Fruit fly (Drosophila melanogaster) whole organism, prepupa: ENCODE data around the gene CG12885.

ENCODE experiments used
- CG10631 ChIP-seq: fragments of 200-800 bp; sonication (Bioruptor generic); optimal IDR thresholded peaks from 2 replicates; lab custom pipeline; 2016; ENCODE audit warnings: missing biosample characterization, missing genetic modification characterization
- CG10669 ChIP-seq: fragments of 200-800 bp; sonication (Bioruptor generic); optimal IDR thresholded peaks from 3 replicates; lab custom pipeline; 2018; ENCODE audit warnings: missing biosample characterization, mild to moderate bottlenecking, missing genetic modification characterization, moderate library complexity
- CG11294 ChIP-seq: fragments of 200-800 bp; sonication (Bioruptor generic); IDR thresholded peaks from 2 replicates; pipeline ENCODE4 v1.3.6; 2022; ENCODE audit warnings: missing biosample characterization, missing genetic modification characterization
- CG15336 ChIP-seq: fragments of 200-800 bp; sonication (Bioruptor generic); IDR thresholded peaks from 2 replicates; pipeline ENCODE4 v1.3.6; 2022; ENCODE audit warnings: missing biosample characterization, missing genetic modification characterization
- CG1621 ChIP-seq: fragments of 200-800 bp; sonication (Bioruptor generic); optimal IDR thresholded peaks from 3 replicates; lab custom pipeline; 2018; ENCODE audit warnings: missing biosample characterization, mild to moderate bottlenecking, missing genetic modification characterization
- CG16779 ChIP-seq: fragments of 200-800 bp; sonication (Bioruptor generic); optimal IDR thresholded peaks from 3 replicates; lab custom pipeline; 2017; ENCODE audit warnings: missing biosample characterization, mild to moderate bottlenecking, missing genetic modification characterization
- CG3032 ChIP-seq: fragments of 200-800 bp; optimal IDR thresholded peaks from 2 replicates; lab custom pipeline; 2019; ENCODE audit warnings: missing biosample characterization, mild to moderate bottlenecking, missing genetic modification characterization, moderate library complexity
- CG31627 ChIP-seq: fragments of 200-800 bp; sonication (Bioruptor generic); optimal IDR thresholded peaks from 3 replicates; lab custom pipeline; 2016; ENCODE audit warnings: missing biosample characterization, missing genetic modification characterization
- CG3919 ChIP-seq: fragments of 200-800 bp; sonication (Bioruptor generic); optimal IDR thresholded peaks from 3 replicates; lab custom pipeline; 2016; ENCODE audit warnings: missing biosample characterization, missing genetic modification characterization
- CG4318 ChIP-seq: fragments of 200-800 bp; sonication (Bioruptor generic); optimal IDR thresholded peaks from 3 replicates; lab custom pipeline; 2017; ENCODE audit warnings: missing biosample characterization, mild to moderate bottlenecking, missing genetic modification characterization
- CG6276 ChIP-seq: fragments of 200-800 bp; sonication (Bioruptor generic); optimal IDR thresholded peaks from 2 replicates; lab custom pipeline; 2017; ENCODE audit warnings: missing biosample characterization, mild to moderate bottlenecking, missing genetic modification characterization
- CG6792 ChIP-seq: fragments of 200-800 bp; sonication (Bioruptor generic); optimal IDR thresholded peaks from 3 replicates; lab custom pipeline; 2016; ENCODE audit warnings: missing biosample characterization, missing genetic modification characterization
- CG6854 ChIP-seq: fragments of 200-800 bp; sonication (Bioruptor generic); optimal IDR thresholded peaks from 2 replicates; lab custom pipeline; 2017; ENCODE audit warnings: missing biosample characterization, mild to moderate bottlenecking, missing genetic modification characterization
- CG8119 ChIP-seq: fragments of 200-800 bp; sonication (Bioruptor generic); IDR thresholded peaks from 3 replicates; pipeline ENCODE4 v1.3.6; 2022; ENCODE audit warnings: missing biosample characterization, missing genetic modification characterization
- CG8319 ChIP-seq: fragments of 200-800 bp; sonication (Bioruptor generic); optimal IDR thresholded peaks from 3 replicates; lab custom pipeline; 2016; ENCODE audit warnings: missing biosample characterization, missing genetic modification characterization
- CG8632 ChIP-seq: fragments of 200-800 bp; sonication (Bioruptor generic); optimal IDR thresholded peaks from 3 replicates; lab custom pipeline; 2016; ENCODE audit warnings: missing biosample characterization, missing genetic modification characterization
- CG9139 ChIP-seq: fragments of 200-800 bp; sonication (Bioruptor generic); optimal IDR thresholded peaks from 3 replicates; lab custom pipeline; 2017; ENCODE audit warnings: missing biosample characterization, mild to moderate bottlenecking, missing genetic modification characterization
- Eip75B ChIP-seq: fragments of 200-800 bp; sonication (Bioruptor generic); optimal IDR thresholded peaks from 3 replicates; lab custom pipeline; 2016; ENCODE audit warnings: missing biosample characterization, missing genetic modification characterization
- Eip78C ChIP-seq: fragments of 200-800 bp; sonication (Bioruptor generic); peaks from one replicate; lab custom pipeline; 2016; ENCODE audit warnings: missing biosample characterization, missing genetic modification characterization
- Ets96B ChIP-seq: fragments of 200-800 bp; optimal IDR thresholded peaks from 2 replicates; lab custom pipeline; 2019; ENCODE audit warnings: missing biosample characterization, mild to moderate bottlenecking, missing genetic modification characterization, moderate library complexity
- Hr4 ChIP-seq: fragments of 200-800 bp; sonication (Bioruptor generic); optimal IDR thresholded peaks from 3 replicates; lab custom pipeline; 2016; ENCODE audit warnings: missing biosample characterization, missing genetic modification characterization
- Lpt ChIP-seq: fragments of 200-800 bp; sonication (Bioruptor generic); optimal IDR thresholded peaks from 3 replicates; lab custom pipeline; 2016; ENCODE audit warnings: missing biosample characterization, missing genetic modification characterization
- Met ChIP-seq: fragments of 200-800 bp; sonication (Bioruptor generic); optimal IDR thresholded peaks from 3 replicates; lab custom pipeline; 2016; ENCODE audit warnings: missing biosample characterization, missing genetic modification characterization
- OdsH ChIP-seq: fragments of 200-800 bp; sonication (Bioruptor generic); optimal IDR thresholded peaks from 3 replicates; lab custom pipeline; 2016; ENCODE audit warnings: missing biosample characterization, missing genetic modification characterization
- Smox ChIP-seq: fragments of 200-800 bp; sonication (Bioruptor generic); optimal IDR thresholded peaks from 3 replicates; lab custom pipeline; 2016; ENCODE audit warnings: missing biosample characterization, missing genetic modification characterization
- Sox14 ChIP-seq: fragments of 200-800 bp; sonication (Bioruptor generic); optimal IDR thresholded peaks from 3 replicates; lab custom pipeline; 2016; ENCODE audit warnings: missing biosample characterization, missing genetic modification characterization
- Sox15 ChIP-seq: fragments of 200-800 bp; sonication (Bioruptor generic); optimal IDR thresholded peaks from 3 replicates; lab custom pipeline; 2016; ENCODE audit warnings: missing biosample characterization, missing genetic modification characterization
- acj6 ChIP-seq: fragments of 200-800 bp; sonication (Bioruptor generic); optimal IDR thresholded peaks from 3 replicates; lab custom pipeline; 2016; ENCODE audit warnings: missing biosample characterization, missing genetic modification characterization
- cyc ChIP-seq: fragments of 200-800 bp; sonication (Bioruptor generic); optimal IDR thresholded peaks from 3 replicates; lab custom pipeline; 2016; ENCODE audit warnings: missing biosample characterization, missing genetic modification characterization
- dac ChIP-seq: fragments of 200-800 bp; sonication (Bioruptor generic); optimal IDR thresholded peaks from 2 replicates; lab custom pipeline; 2017; ENCODE audit warnings: missing biosample characterization, mild to moderate bottlenecking, missing genetic modification characterization
- dsx ChIP-seq: fragments of 200-800 bp; optimal IDR thresholded peaks from 3 replicates; lab custom pipeline; 2019; ENCODE audit warnings: missing biosample characterization, mild to moderate bottlenecking, missing genetic modification characterization, moderate library complexity; ENCODE audit not compliant: poor library complexity, severe bottlenecking
- eg ChIP-seq: fragments of 200-800 bp; sonication (Bioruptor generic); IDR thresholded peaks from 3 replicates; pipeline ENCODE4 v1.3.6; 2022; ENCODE audit warnings: missing biosample characterization, missing genetic modification characterization
- fd59A ChIP-seq: fragments of 200-800 bp; sonication (Bioruptor generic); optimal IDR thresholded peaks from 2 replicates; lab custom pipeline; 2017; ENCODE audit warnings: missing biosample characterization, mild to moderate bottlenecking, missing genetic modification characterization, missing genetic modification reagents
- fd85E ChIP-seq: fragments of 200-800 bp; sonication (Bioruptor generic); optimal IDR thresholded peaks from 3 replicates; lab custom pipeline; 2016; ENCODE audit warnings: missing biosample characterization, missing genetic modification characterization
- fkh ChIP-seq: fragments of 200-800 bp; sonication (Bioruptor generic); optimal IDR thresholded peaks from 3 replicates; lab custom pipeline; 2017; ENCODE audit warnings: missing biosample characterization, mild to moderate bottlenecking, missing genetic modification characterization, moderate library complexity
- net ChIP-seq: fragments of 200-800 bp; sonication (Bioruptor generic); optimal IDR thresholded peaks from 3 replicates; lab custom pipeline; 2016; ENCODE audit warnings: missing biosample characterization, missing genetic modification characterization
- pdm3 ChIP-seq: fragments of 200-800 bp; sonication (Bioruptor generic); optimal IDR thresholded peaks from 3 replicates; lab custom pipeline; 2016; ENCODE audit warnings: missing biosample characterization, missing genetic modification characterization
- svp ChIP-seq: fragments of 200-800 bp; sonication (Bioruptor generic); peaks from one replicate; lab custom pipeline; 2016; ENCODE audit warnings: missing biosample characterization, missing genetic modification characterization
- topi ChIP-seq: fragments of 200-800 bp; sonication (Bioruptor generic); optimal IDR thresholded peaks from 3 replicates; lab custom pipeline; 2016; ENCODE audit warnings: missing biosample characterization, missing genetic modification characterization
- vri ChIP-seq: fragments of 200-800 bp; sonication (Bioruptor generic); optimal IDR thresholded peaks from 3 replicates; lab custom pipeline; 2016; ENCODE audit warnings: missing biosample characterization, mild to moderate bottlenecking, missing genetic modification characterization

The CG12885 gene

dm6 chr3R:27569706-27570105 is 49.0 kb downstream of the CG12885 start (continued):
- TF ChIP-seq net (GFP tag; lab: Kevin White, UChicago) (peak; percentile 89), OdsH (GFP tag; lab: Kevin White, UChicago) (no peak), cyc (GFP tag; lab: Kevin White, UChicago) (peak; percentile 96), topi (peak; percentile 95), fd85E (GFP tag; lab: Kevin White, UChicago) (peak; percentile 80), Ets96B (tag; lab: Kevin White, UChicago) (peak; percentile 81), CG6276 (GFP tag; lab: Kevin White, UChicago) (peak; percentile 94), CG16779 (tag; lab: Kevin White, UChicago) (peak; percentile 74), CG10669 (peak; percentile 82), Hr4 (GFP tag; lab: Kevin White, UChicago) (peak; percentile 96), Met (GFP tag; lab: Kevin White, UChicago) (peak; percentile 92), CG1621 (tag; lab: Kevin White, UChicago) (no peak), Smox (GFP tag; lab: Kevin White, UChicago) (no peak), vri (peak; percentile 69), CG10631 (GFP tag; lab: Kevin White, UChicago) (peak; percentile 77)

dm6 chr3R:27570692-27571091 is 50.0 kb downstream of the CG12885 start:
- no peak for TF ChIP-seq cyc (GFP tag; lab: Kevin White, UChicago)
- no peak for TF ChIP-seq Hr4 (GFP tag; lab: Kevin White, UChicago)
- no peak for TF ChIP-seq CG8319
- no peak for TF ChIP-seq OdsH (GFP tag; lab: Kevin White, UChicago)
- no peak for TF ChIP-seq dac (GFP tag; lab: Kevin White, UChicago)
- TF ChIP-seq Smox (GFP tag; lab: Kevin White, UChicago), result no peak

dm6 chr3R:27579422-27579821 is 58.8 kb downstream of the CG12885 start:
- TF ChIP-seq fd59A (GFP tag; lab: Kevin White, UChicago) (no peak), OdsH (GFP tag; lab: Kevin White, UChicago) (no peak), fkh (GFP tag; lab: Kevin White, UChicago) (peak; percentile 29)

- TF ChIP-seq CG3919 (GFP tag; lab: Kevin White, UChicago), result no peak
- TF ChIP-seq CG15336 (GFP tag; lab: Robert Waterston, UW), result no peak
- peak; percentile 31 for TF ChIP-seq vri
- TF ChIP-seq CG9139 (GFP tag; lab: Kevin White, UChicago), result no peak
- no peak for TF ChIP-seq CG8119 (GFP tag; lab: Robert Waterston, UW)
- no peak for TF ChIP-seq fd85E (GFP tag; lab: Kevin White, UChicago)
- TF ChIP-seq CG4318 (GFP tag; lab: Kevin White, UChicago), result no peak
- TF ChIP-seq CG8632, result no peak
- TF ChIP-seq CG10631 (GFP tag; lab: Kevin White, UChicago), result no peak
- no peak for TF ChIP-seq Eip75B
- TF ChIP-seq CG11294 (GFP tag; lab: Robert Waterston, UW), result no peak
- no peak for TF ChIP-seq CG31627 (GFP tag; lab: Kevin White, UChicago)
- TF ChIP-seq svp (GFP tag; lab: Kevin White, UChicago), result peak; percentile 72
- no peak for TF ChIP-seq Ets96B (tag; lab: Kevin White, UChicago)
- TF ChIP-seq CG3032, result no peak
- no peak for TF ChIP-seq Met (GFP tag; lab: Kevin White, UChicago)
- no peak for TF ChIP-seq pdm3 (GFP tag; lab: Kevin White, UChicago)
- peak; percentile 28 for TF ChIP-seq fkh (GFP tag; lab: Kevin White, UChicago)
- no peak for TF ChIP-seq Sox15
- no peak for TF ChIP-seq dsx (GFP tag; lab: Kevin White, UChicago)
- peak; percentile 27 for TF ChIP-seq CG6854
- TF ChIP-seq CG8319, result no peak
- no peak; the same call in 2 of the 3 replicates for TF ChIP-seq eg
- no peak for TF ChIP-seq Sox14 (GFP tag; lab: Kevin White, UChicago)
- TF ChIP-seq CG6792, result no peak
- TF ChIP-seq Smox (GFP tag; lab: Kevin White, UChicago), result no peak
- TF ChIP-seq acj6 (GFP tag; lab: Kevin White, UChicago), result no peak
- TF ChIP-seq Eip78C (GFP tag; lab: Kevin White, UChicago), result no peak
- TF ChIP-seq net (GFP tag; lab: Kevin White, UChicago), result no peak
- TF ChIP-seq Lpt (GFP tag; lab: Kevin White, UChicago), result no peak
- TF ChIP-seq, all 60 proteins: peak for 4
Observed at dm6 chr3R:27580274-27581011, 59.8 kb downstream of the CG12885 start.
